Worm (Caenorhabditis elegans) whole organism, young adult: ENCODE measurements around the gene fbxa-131.

Experiments used
- D2030.7 ChIP-seq: fragments of 200-800 bp; sonication (Bioruptor generic); IDR thresholded peaks from 2 replicates; pipeline ENCODE4 v1.3.6; 2022; ENCODE audit warnings: missing genetic modification reagents, missing genetic modification characterization, missing compliant biosample characterization
- F57A8.1 ChIP-seq: fragments of 200-800 bp; sonication (Bioruptor generic); optimal IDR thresholded peaks from 2 replicates; lab custom pipeline; 2018; ENCODE audit warnings: mild to moderate bottlenecking, missing genetic modification characterization, moderate library complexity, missing compliant biosample characterization
- atf-7 ChIP-seq: sonication (generic microtip); optimal IDR thresholded peaks from 2 replicates; lab custom pipeline; 2017; ENCODE audit warnings: mild to moderate bottlenecking, missing genetic modification characterization, missing compliant biosample characterization
- cebp-1 ChIP-seq, 2 experiments: fragments of 200-800 bp in 1 of 2; sonication (Bioruptor generic) in 1 of 2; sonication (generic microtip) in 1 of 2; IDR thresholded peaks in 1 of 2; optimal IDR thresholded peaks in 1 of 2; 2 replicates each; pipeline versions ENCODE4 v1.3.6 to Lab custom; 2017 to 2022; ENCODE audit warnings: missing compliant biosample characterization in 2 of 2, missing genetic modification characterization in 2 of 2, mild to moderate bottlenecking in 1 of 2, missing genetic modification reagents in 1 of 2, moderate library complexity in 1 of 2
- hrde-1 ChIP-seq: sonication (generic microtip); optimal IDR thresholded peaks from 2 replicates; lab custom pipeline; 2016; ENCODE audit warnings: missing genetic modification characterization, mild to moderate bottlenecking, missing compliant biosample characterization, moderate library complexity, missing genotype, missing genetic modification reagents, borderline replicate concordance
- lsl-1 ChIP-seq: fragments of 200-800 bp; sonication (Bioruptor generic); optimal IDR thresholded peaks from 2 replicates; lab custom pipeline; 2018; ENCODE audit warnings: mild to moderate bottlenecking, missing genetic modification characterization, moderate library complexity, missing compliant biosample characterization
- madf-6 ChIP-seq: fragments of 200-800 bp; sonication (Bioruptor generic); IDR thresholded peaks from 2 replicates; pipeline ENCODE4 v1.3.6; 2022; ENCODE audit warnings: missing genetic modification reagents, missing genetic modification characterization, missing compliant biosample characterization
- nhr-179 ChIP-seq: sonication (generic microtip); optimal IDR thresholded peaks from 2 replicates; lab custom pipeline; 2016; ENCODE audit warnings: mild to moderate bottlenecking, missing genetic modification characterization, missing compliant biosample characterization
- zim-3 ChIP-seq: sonication (generic microtip); optimal IDR thresholded peaks from 2 replicates; lab custom pipeline; 2017; ENCODE audit warnings: mild to moderate bottlenecking, missing genetic modification characterization, moderate library complexity, missing compliant biosample characterization

DNA sequence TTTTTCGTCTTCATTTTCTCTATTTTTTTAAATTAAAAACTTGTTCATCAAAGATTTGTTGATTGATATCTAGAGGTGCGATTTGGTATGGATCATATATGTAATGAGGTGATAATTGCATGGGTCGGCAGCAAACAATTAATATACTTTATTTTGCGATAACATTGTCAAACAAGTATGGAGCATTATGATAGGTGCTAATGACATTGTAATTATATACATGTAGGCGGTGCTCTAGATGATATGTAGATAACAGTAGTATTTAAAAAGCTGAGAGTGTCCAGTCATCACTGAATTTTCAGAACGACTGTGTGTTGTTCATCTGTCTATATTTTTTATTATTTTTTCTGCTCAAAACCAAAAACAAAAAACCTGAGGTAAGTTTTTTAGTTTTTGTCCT is 7.9 kb upstream of the fbxa-131 start, which contains the start of gene Y116F11A.1:
- TF ChIP-seq F57A8.1 (GFP tag; lab: Kevin White, UChicago) (no peak), zim-3 (tag; lab: Kevin White, UChicago) (no peak), hrde-1 (no peak), lsl-1 (no peak), D2030.7 (GFP tag; lab: Robert Waterston, UW) (no peak), madf-6 (GFP tag; lab: Robert Waterston, UW) (no peak), atf-7 (no peak), nhr-179 (tag; lab: Kevin White, UChicago) (no peak), cebp-1 (GFP tag; IDR thresholded peaks at IDR 0.05; lab: Robert Waterston, UW) (no peak), cebp-1 (tag; optimal IDR thresholded peaks at IDR 0.05; lab: Kevin White, UChicago) (no peak)
